Fruit fly (Drosophila melanogaster): ENCODE results near the gene CG44385.

dm6 chrX:11159710-11160446 lies 27.7 kb upstream of the CG44385 start, which contains the start of gene CG32668:
- no peak for TF ChIP-seq spab (GFP tag; optimal IDR thresholded peaks at IDR 0.05)
- no peak for TF ChIP-seq CG4318 (GFP tag; optimal IDR thresholded peaks at IDR 0.05)
- TF ChIP-seq CG34406 (GFP tag; optimal IDR thresholded peaks at IDR 0.05), result no peak
- TF ChIP-seq CG15336 (GFP tag; IDR thresholded peaks at IDR 0.05), result no peak
- TF ChIP-seq fkh (GFP tag; optimal IDR thresholded peaks at IDR 0.05), result no peak
- TF ChIP-seq Sox102F (GFP tag; optimal IDR thresholded peaks at IDR 0.05), result no peak
- TF ChIP-seq Eip93F (GFP tag; optimal IDR thresholded peaks at IDR 0.05), result no peak
- no peak for TF ChIP-seq CG6163 (GFP tag; IDR thresholded peaks at IDR 0.05)
- no peak for TF ChIP-seq svp (GFP tag)
- TF ChIP-seq CG11902 (GFP tag; optimal IDR thresholded peaks at IDR 0.05), result no peak
